Worm (Caenorhabditis elegans) whole organism, mixed stage, embryonic: ENCODE measurements around the gene tric-1B.1.

Experiments used
- bed-3 ChIP-seq: fragments of 200-800 bp; sonication (Bioruptor generic); optimal IDR thresholded peaks from 3 replicates; lab custom pipeline; 2018; ENCODE audit warnings: mild to moderate bottlenecking, missing genetic modification characterization, moderate library complexity, missing compliant biosample characterization
- blmp-1 ChIP-seq: fragments of 150-350 bp; optimal IDR thresholded peaks from 2 replicates; lab custom pipeline; 2014; ENCODE audit warnings: missing biosample characterization, missing genetic modification characterization
- ceh-39 ChIP-seq: fragments of 150-350 bp; optimal IDR thresholded peaks from 2 replicates; lab custom pipeline; 2014; ENCODE audit warnings: missing biosample characterization, missing genetic modification characterization
- ceh-43 ChIP-seq: fragments of 200-800 bp; sonication (Bioruptor generic); optimal IDR thresholded peaks from 2 replicates; lab custom pipeline; 2018; ENCODE audit warnings: mild to moderate bottlenecking, missing genetic modification characterization, moderate library complexity, missing compliant biosample characterization
- ceh-83 ChIP-seq: fragments of 200-800 bp; sonication (Bioruptor generic); optimal IDR thresholded peaks from 2 replicates; lab custom pipeline; 2018; ENCODE audit warnings: mild to moderate bottlenecking, missing genetic modification characterization, missing compliant biosample characterization
- ces-1 ChIP-seq: fragments of 150-350 bp; optimal IDR thresholded peaks from 2 replicates; lab custom pipeline; 2014; ENCODE audit warnings: missing biosample characterization, missing genetic modification reagents, missing genetic modification characterization
- cnd-1 ChIP-seq: fragments of 200-800 bp; sonication (Bioruptor generic); optimal IDR thresholded peaks from 2 replicates; lab custom pipeline; 2018; ENCODE audit warnings: mild to moderate bottlenecking, missing genetic modification characterization, missing compliant biosample characterization
- drap-1 ChIP-seq: fragments of 200-800 bp; sonication (Bioruptor generic); optimal IDR thresholded peaks from 3 replicates; lab custom pipeline; 2018; ENCODE audit warnings: mild to moderate bottlenecking, missing genetic modification characterization, missing compliant biosample characterization
- elt-3 ChIP-seq: fragments of 150-350 bp; optimal IDR thresholded peaks from 2 replicates; lab custom pipeline; 2014; ENCODE audit warnings: missing biosample characterization, missing genetic modification characterization
- ham-2 ChIP-seq: fragments of 200-800 bp; sonication (Bioruptor generic); optimal IDR thresholded peaks from 2 replicates; lab custom pipeline; 2018; ENCODE audit warnings: mild to moderate bottlenecking, missing genetic modification characterization, missing compliant biosample characterization
- lsy-2 ChIP-seq: fragments of 150-350 bp; optimal IDR thresholded peaks from 2 replicates; lab custom pipeline; 2014; ENCODE audit warnings: missing biosample characterization, missing genetic modification characterization
- mep-1 ChIP-seq: fragments of 150-350 bp; optimal IDR thresholded peaks from 2 replicates; lab custom pipeline; 2017; ENCODE audit warnings: missing biosample characterization, missing genetic modification reagents, missing genetic modification characterization, inconsistent platforms
- nhr-12 ChIP-seq: fragments of 150-350 bp; optimal IDR thresholded peaks from 2 replicates; lab custom pipeline; 2014; ENCODE audit warnings: missing biosample characterization, missing genetic modification characterization
- nhr-2 ChIP-seq: fragments of 150-350 bp; optimal IDR thresholded peaks from 2 replicates; lab custom pipeline; 2014; ENCODE audit warnings: missing biosample characterization, missing genetic modification characterization
- nhr-237 ChIP-seq: fragments of 150-350 bp; optimal IDR thresholded peaks from 2 replicates; lab custom pipeline; 2014; ENCODE audit warnings: missing biosample characterization, missing genetic modification characterization
- nhr-76 ChIP-seq: sonication (generic microtip); optimal IDR thresholded peaks from 2 replicates; lab custom pipeline; 2017; ENCODE audit warnings: missing biosample characterization, missing genetic modification characterization
- sem-2 ChIP-seq: fragments of 200-800 bp; sonication (Bioruptor generic); optimal IDR thresholded peaks from 2 replicates; lab custom pipeline; 2018; ENCODE audit warnings: mild to moderate bottlenecking, missing genetic modification characterization, missing compliant biosample characterization
- snpc-4 ChIP-seq: fragments of 150-350 bp; optimal IDR thresholded peaks from 2 replicates; lab custom pipeline; 2014; ENCODE audit warnings: missing biosample characterization, missing genetic modification characterization
- tbx-8 ChIP-seq: fragments of 200-800 bp; sonication (Bioruptor generic); optimal IDR thresholded peaks from 2 replicates; lab custom pipeline; 2018; ENCODE audit warnings: mild to moderate bottlenecking, missing genetic modification characterization, moderate library complexity, missing compliant biosample characterization
- unc-39 ChIP-seq: fragments of 150-350 bp; optimal IDR thresholded peaks from 2 replicates; lab custom pipeline; 2014; ENCODE audit warnings: missing biosample characterization, missing genetic modification characterization
- unc-62 ChIP-seq: fragments of 150-350 bp; optimal IDR thresholded peaks from 2 replicates; lab custom pipeline; 2014; ENCODE audit warnings: missing biosample characterization, missing genetic modification reagents, missing genetic modification characterization

Gene tric-1B.1

ce11 chrII:12211652-12212245 lies 54.3 kb downstream of the tric-1B.1 start:
- TF ChIP-seq cnd-1 (no peak), ceh-43 (GFP tag; lab: Kevin White, UChicago) (no peak), ceh-39 (tag; lab: Kevin White, UChicago) (no peak), ces-1 (GFP tag; lab: Kevin White, UChicago) (no peak), unc-39 (tag; lab: Kevin White, UChicago) (no peak), elt-3 (tag; lab: Kevin White, UChicago) (no peak), lsy-2 (tag; lab: Kevin White, UChicago) (no peak), ceh-83 (GFP tag; lab: Kevin White, UChicago) (no peak), mep-1 (tag; lab: Kevin White, UChicago) (no peak), nhr-76 (tag; lab: Kevin White, UChicago) (no peak), nhr-237 (tag; lab: Kevin White, UChicago) (no peak), nhr-2 (tag; lab: Kevin White, UChicago) (no peak), unc-62 (GFP tag; lab: Kevin White, UChicago) (no peak)
- TF ChIP-seq, all 35 proteins: peak for 0

- TF ChIP-seq nhr-12 (tag; lab: Kevin White, UChicago) (no peak), sem-2 (GFP tag; lab: Kevin White, UChicago) (no peak), nhr-2 (tag; lab: Kevin White, UChicago) (no peak), tbx-8 (GFP tag; lab: Kevin White, UChicago) (no peak), snpc-4 (tag; lab: Kevin White, UChicago) (no peak), cnd-1 (no peak), nhr-237 (tag; lab: Kevin White, UChicago) (no peak), drap-1 (GFP tag; lab: Kevin White, UChicago) (no peak), bed-3 (GFP tag; lab: Kevin White, UChicago) (no peak), mep-1 (tag; lab: Kevin White, UChicago) (no peak), blmp-1 (tag; lab: Kevin White, UChicago) (no peak), ceh-83 (GFP tag; lab: Kevin White, UChicago) (no peak), ceh-39 (tag; lab: Kevin White, UChicago) (no peak), unc-39 (tag; lab: Kevin White, UChicago) (no peak), ham-2 (no peak)
Observed at ce11 chrII:12208741-12209140, 57.3 kb downstream of the tric-1B.1 start.
